Fruit fly (Drosophila melanogaster) whole organism, wandering third instar larva: ENCODE data around the gene CG13901.

Source experiments
- Abd-B ChIP-seq: fragments of >200 bp; optimal IDR thresholded peaks from 2 replicates; lab custom pipeline; 2017; ENCODE audit warnings: missing biosample characterization, missing genetic modification characterization
- CG32264 ChIP-seq: fragments of 200-800 bp; sonication (Bioruptor generic); optimal IDR thresholded peaks from 2 replicates; lab custom pipeline; 2016; ENCODE audit warnings: missing biosample characterization, missing genetic modification characterization
- Dfd ChIP-seq: fragments of >200 bp; optimal IDR thresholded peaks from 2 replicates; lab custom pipeline; 2017; ENCODE audit warnings: missing biosample characterization, missing genetic modification characterization
- GATAd ChIP-seq: sonication (Bioruptor generic); optimal IDR thresholded peaks from 2 replicates; lab custom pipeline; 2016; ENCODE audit warnings: missing biosample characterization, missing genetic modification characterization
- Myc ChIP-seq: fragments of >200 bp; optimal IDR thresholded peaks from 2 replicates; lab custom pipeline; 2017
- OdsH ChIP-seq: fragments of 200-800 bp; sonication (Bioruptor generic); optimal IDR thresholded peaks from 2 replicates; lab custom pipeline; 2016; ENCODE audit warnings: missing biosample characterization, mild to moderate bottlenecking, missing genetic modification characterization
- fru ChIP-seq: fragments of 200-800 bp; sonication (Bioruptor generic); optimal IDR thresholded peaks from 3 replicates; lab custom pipeline; 2016; ENCODE audit warnings: missing biosample characterization, mild to moderate bottlenecking, missing genetic modification characterization
- jim ChIP-seq: fragments of 175-275, 200-325 bp; sonication (Bioruptor generic); optimal IDR thresholded peaks from 2 replicates; lab custom pipeline; 2016; ENCODE audit warnings: missing biosample characterization, mild to moderate bottlenecking, missing genetic modification characterization
- lola ChIP-seq: fragments of >200 bp; optimal IDR thresholded peaks from 2 replicates; lab custom pipeline; 2017; ENCODE audit warnings: missing biosample characterization, missing genetic modification characterization
- rgr ChIP-seq: fragments of 200-800 bp; sonication (Bioruptor generic); optimal IDR thresholded peaks from 3 replicates; lab custom pipeline; 2016; ENCODE audit warnings: missing biosample characterization, mild to moderate bottlenecking, missing genetic modification characterization
- sage ChIP-seq: fragments of 200-800 bp; sonication (Bioruptor generic); optimal IDR thresholded peaks from 2 replicates; lab custom pipeline; 2016; ENCODE audit warnings: missing biosample characterization, mild to moderate bottlenecking, missing genetic modification characterization
- woc ChIP-seq: sonication (Bioruptor generic); optimal IDR thresholded peaks from 2 replicates; lab custom pipeline; 2016; ENCODE audit warnings: missing biosample characterization, mild to moderate bottlenecking, missing genetic modification characterization

- no peak for TF ChIP-seq fru
- no peak for TF ChIP-seq Myc (lab: Kevin White, UChicago)
- no peak for TF ChIP-seq sage (GFP tag; lab: Kevin White, UChicago)
- TF ChIP-seq rgr = no peak
- TF ChIP-seq jim (GFP tag; lab: Kevin White, UChicago) = no peak
- TF ChIP-seq woc (GFP tag; lab: Kevin White, UChicago) = no peak
- no peak for TF ChIP-seq lola (GFP tag; lab: Kevin White, UChicago)
- TF ChIP-seq Dfd (GFP tag; lab: Kevin White, UChicago) = no peak
- TF ChIP-seq OdsH (GFP tag; lab: Kevin White, UChicago) = no peak
- no peak for TF ChIP-seq GATAd (GFP tag; lab: Kevin White, UChicago)
- no peak for TF ChIP-seq CG32264
- no peak for TF ChIP-seq Abd-B
These were observed 31.2 kb upstream of the CG13901 start for dm6 chr3L:868800-869199.
